Worm (Caenorhabditis elegans) whole organism, L4 larva: Measurements from ENCODE around the gene C13C4.8.

Experiments
- ama-1 ChIP-seq: fragments of 150-350 bp; optimal IDR thresholded peaks from 2 replicates; lab custom pipeline; 2014; ENCODE audit warnings: inconsistent platforms, mixed read lengths
- attf-4 ChIP-seq: sonication (generic microtip); optimal IDR thresholded peaks from 3 replicates; lab custom pipeline; 2017; ENCODE audit warnings: missing biosample characterization, missing genetic modification characterization
- ceh-32 ChIP-seq: sonication (generic microtip); optimal IDR thresholded peaks from 2 replicates; lab custom pipeline; 2016; ENCODE audit warnings: mild to moderate bottlenecking, missing genetic modification characterization, missing compliant biosample characterization; ENCODE audit not compliant: poor library complexity
- duxl-1 ChIP-seq: sonication (generic microtip); optimal IDR thresholded peaks from 2 replicates; lab custom pipeline; 2016; ENCODE audit warnings: mild to moderate bottlenecking, missing genetic modification characterization, moderate library complexity, missing compliant biosample characterization; ENCODE audit not compliant: poor library complexity
- skn-1 ChIP-seq: fragments of 150-350 bp; optimal IDR thresholded peaks from 2 replicates; lab custom pipeline; 2014; ENCODE audit warnings: missing biosample characterization, missing genetic modification characterization
- zag-1 ChIP-seq: fragments of 150-350 bp; optimal IDR thresholded peaks from 2 replicates; lab custom pipeline; 2014; ENCODE audit warnings: missing biosample characterization, missing genetic modification characterization
- zfp-2 ChIP-seq: sonication (generic microtip); optimal IDR thresholded peaks from 2 replicates; lab custom pipeline; 2016; ENCODE audit warnings: mild to moderate bottlenecking, missing genetic modification characterization, missing compliant biosample characterization

- no peak for TF ChIP-seq ama-1 (lab: Kevin White, UChicago)
- TF ChIP-seq zag-1 (tag; lab: Kevin White, UChicago): no peak
- TF ChIP-seq ceh-32 (tag; lab: Kevin White, UChicago): no peak
- no peak for TF ChIP-seq attf-4 (tag; lab: Kevin White, UChicago)
- TF ChIP-seq skn-1 (tag; lab: Kevin White, UChicago): no peak
- no peak for TF ChIP-seq zfp-2
- no peak for TF ChIP-seq duxl-1 (tag; lab: Kevin White, UChicago)
These were observed 46.3 kb upstream of the C13C4.8 start for ce11 chrV:12071483-12071882.
